Fruit fly (Drosophila melanogaster) whole organism, pupa: ENCODE measurements around the gene JhI-21.
A peak's percentile ranks its signal among the peaks of the same experiment; 100 is the strongest.

Source experiments
- CG10348 ChIP-seq: fragments of 200-800 bp; sonication (Bioruptor generic); IDR thresholded peaks from 2 replicates; pipeline ENCODE4 v1.3.6; 2022; ENCODE audit warnings: missing biosample characterization, missing genetic modification characterization
- CG12605 ChIP-seq: fragments of 200-800 bp; sonication (Bioruptor generic); IDR thresholded peaks from 2 replicates; pipeline ENCODE4 v1.3.6; 2022; ENCODE audit warnings: missing biosample characterization, missing genetic modification characterization
- CG13204 ChIP-seq: fragments of 200-800 bp; sonication (Bioruptor generic); optimal IDR thresholded peaks from 2 replicates; lab custom pipeline; 2018; ENCODE audit warnings: missing biosample characterization, mild to moderate bottlenecking, missing genetic modification characterization, moderate library complexity
- CG14655 ChIP-seq: fragments of 200-800 bp; sonication (Bioruptor generic); optimal IDR thresholded peaks from 3 replicates; lab custom pipeline; 2017; ENCODE audit warnings: mild to moderate bottlenecking, missing biosample characterization, missing genetic modification reagents, missing genetic modification characterization
- CG15710 ChIP-seq: fragments of 200-800 bp; sonication (Bioruptor generic); optimal IDR thresholded peaks from 2 replicates; lab custom pipeline; 2018; ENCODE audit warnings: missing biosample characterization, mild to moderate bottlenecking, missing genetic modification characterization, moderate library complexity
- CG17806 ChIP-seq: fragments of 200-800 bp; sonication (Bioruptor generic); optimal IDR thresholded peaks from 2 replicates; lab custom pipeline; 2018; ENCODE audit warnings: missing biosample characterization, mild to moderate bottlenecking, missing genetic modification characterization, moderate library complexity
- CG32121 ChIP-seq: fragments of 200-800 bp; sonication (Bioruptor generic); IDR thresholded peaks from 2 replicates; pipeline ENCODE4 v1.3.6; 2022; ENCODE audit warnings: missing biosample characterization, missing genetic modification characterization
- CG34367 ChIP-seq: fragments of 200-800 bp; sonication (Bioruptor generic); optimal IDR thresholded peaks from 2 replicates; lab custom pipeline; 2018; ENCODE audit warnings: missing biosample characterization, mild to moderate bottlenecking, missing genetic modification characterization
- CG4496 ChIP-seq: fragments of 200-800 bp; sonication (Bioruptor generic); IDR thresholded peaks from 3 replicates; pipeline ENCODE4 v1.3.6; 2022; ENCODE audit warnings: missing biosample characterization, missing genetic modification characterization
- CG8159 ChIP-seq: fragments of 200-800 bp; sonication (Bioruptor generic); optimal IDR thresholded peaks from 3 replicates; lab custom pipeline; 2018; ENCODE audit warnings: missing biosample characterization, mild to moderate bottlenecking, missing genetic modification characterization, moderate library complexity
- CG8301 ChIP-seq: fragments of 200-800 bp; sonication (Bioruptor generic); optimal IDR thresholded peaks from 2 replicates; lab custom pipeline; 2018; ENCODE audit warnings: missing biosample characterization, mild to moderate bottlenecking, missing genetic modification characterization
- CG9948 ChIP-seq: fragments of 200-800 bp; sonication (Bioruptor generic); optimal IDR thresholded peaks from 2 replicates; lab custom pipeline; 2018; ENCODE audit warnings: missing biosample characterization, mild to moderate bottlenecking, missing genetic modification characterization, moderate library complexity
- D1 ChIP-seq: fragments of 200-800 bp; sonication (Bioruptor generic); optimal IDR thresholded peaks from 2 replicates; lab custom pipeline; 2018; ENCODE audit warnings: missing biosample characterization, mild to moderate bottlenecking, missing genetic modification characterization, moderate library complexity
- EcR ChIP-seq: fragments of 200-800 bp; sonication (Bioruptor generic); optimal IDR thresholded peaks from 3 replicates; lab custom pipeline; 2019; ENCODE audit warnings: missing biosample characterization, missing genetic modification characterization, mild to moderate bottlenecking, moderate library complexity, missing genetic modification reagents
- Ets98B ChIP-seq: fragments of 200-800 bp; sonication (Bioruptor generic); IDR thresholded peaks from 2 replicates; pipeline ENCODE4 v1.3.6; 2022; ENCODE audit warnings: missing biosample characterization, missing genetic modification characterization
- Pif1A ChIP-seq: fragments of 200-800 bp; sonication (Bioruptor generic); optimal IDR thresholded peaks from 3 replicates; lab custom pipeline; 2016; ENCODE audit warnings: missing biosample characterization, missing genetic modification characterization
- Pif1B ChIP-seq: fragments of 200-800 bp; sonication (Bioruptor generic); optimal IDR thresholded peaks from 3 replicates; lab custom pipeline; 2016; ENCODE audit warnings: missing biosample characterization, missing genetic modification characterization
- Snoo ChIP-seq: fragments of 200-800 bp; sonication (Bioruptor generic); optimal IDR thresholded peaks from 3 replicates; lab custom pipeline; 2017; ENCODE audit warnings: missing biosample characterization, mild to moderate bottlenecking, missing genetic modification characterization, inconsistent platforms
- fd96Ca ChIP-seq: fragments of 200-800 bp; sonication (Bioruptor generic); IDR thresholded peaks from 3 replicates; pipeline ENCODE4 v1.3.6; 2022; ENCODE audit warnings: missing biosample characterization, missing genetic modification characterization
- gl ChIP-seq: fragments of 200-800 bp; sonication (Bioruptor generic); optimal IDR thresholded peaks from 2 replicates; lab custom pipeline; 2018; ENCODE audit warnings: missing biosample characterization, mild to moderate bottlenecking, missing genetic modification characterization
- rn ChIP-seq: fragments of 200-800 bp; sonication (Bioruptor generic); IDR thresholded peaks from 2 replicates; pipeline ENCODE4 v1.3.6; 2022; ENCODE audit warnings: missing biosample characterization, missing genetic modification characterization

Gene JhI-21

dm6 chr2L:12004211-12004979, 51.4 kb downstream of the JhI-21 start:
- TF ChIP-seq CG9948 = peak; percentile 1
- TF ChIP-seq CG34367 (tag; lab: Kevin White, UChicago) = peak; percentile 31
- no peak for TF ChIP-seq CG12605 (GFP tag; lab: Robert Waterston, UW)
- TF ChIP-seq CG13204 (GFP tag; lab: Kevin White, UChicago) = peak; percentile 68
- TF ChIP-seq Pif1B (GFP tag; lab: Kevin White, UChicago) = peak; percentile 10
- TF ChIP-seq rn (GFP tag; lab: Robert Waterston, UW) = no peak
- TF ChIP-seq CG8159 = no peak
- peak; percentile 0 for TF ChIP-seq Pif1A (GFP tag; lab: Kevin White, UChicago)
- no peak for TF ChIP-seq D1 (tag; lab: Kevin White, UChicago)
- peak; percentile 78 for TF ChIP-seq EcR (GFP tag; lab: Kevin White, UChicago)
- no peak for TF ChIP-seq CG32121 (GFP tag; lab: Robert Waterston, UW)
- TF ChIP-seq CG15710 (tag; lab: Kevin White, UChicago) = peak; percentile 18

dm6 chr2L:12003792-12004210, 52.0 kb downstream of the JhI-21 start:
- no peak for TF ChIP-seq D1 (tag; lab: Kevin White, UChicago)
- no peak for TF ChIP-seq CG9948

- peak; percentile 30 for TF ChIP-seq gl (tag; lab: Kevin White, UChicago)
- peak; percentile 77 for TF ChIP-seq EcR (GFP tag; lab: Kevin White, UChicago)
- peak; percentile 32 for TF ChIP-seq CG15710 (tag; lab: Kevin White, UChicago)
- peak; percentile 38 for TF ChIP-seq CG8159
- TF ChIP-seq CG14655 (GFP tag; lab: Kevin White, UChicago) = peak; percentile 56
- peak; percentile 32 for TF ChIP-seq Snoo (tag; lab: Kevin White, UChicago)
- TF ChIP-seq CG12605 (GFP tag; lab: Robert Waterston, UW) = no peak
- peak; percentile 99 for TF ChIP-seq CG13204 (GFP tag; lab: Kevin White, UChicago)
- no peak for TF ChIP-seq CG9948
- TF ChIP-seq Pif1A (GFP tag; lab: Kevin White, UChicago) = peak; percentile 34
- no peak for TF ChIP-seq CG4496
- no peak for TF ChIP-seq Pif1B (GFP tag; lab: Kevin White, UChicago)
- TF ChIP-seq CG17806 (tag; lab: Kevin White, UChicago) = peak; percentile 27
These were observed 52.7 kb downstream of the JhI-21 start for dm6 chr2L:12002922-12003791.

DNA sequence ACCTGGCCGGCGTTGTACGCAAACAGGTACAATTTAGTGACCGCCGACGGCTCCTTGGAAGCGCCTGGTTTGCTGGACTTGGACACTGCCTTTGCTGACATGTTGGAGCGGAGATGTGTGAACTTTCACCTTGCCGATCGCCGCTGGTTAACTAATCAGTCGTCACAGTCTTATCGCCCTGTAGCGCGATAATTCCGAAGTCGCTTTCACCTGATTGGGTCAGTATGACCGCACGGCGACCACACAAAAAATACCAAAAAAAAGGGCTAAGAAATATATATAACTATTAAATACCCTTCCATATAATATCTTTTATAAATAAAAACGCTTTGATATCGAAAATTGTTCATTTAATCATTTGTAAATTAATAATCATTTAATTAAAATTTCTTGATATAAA, 53.8 kb downstream of the JhI-21 start, which contains the start of gene Hacd1:
Gene Hacd1, minus strand, starts transcription at position 216 of the 400 bp plus-strand sequence.
- TF ChIP-seq D1 (tag; lab: Kevin White, UChicago) (no peak), CG14655 (GFP tag; lab: Kevin White, UChicago) (no peak), CG8301 (tag; lab: Kevin White, UChicago) (no peak), fd96Ca (GFP tag; lab: Robert Waterston, UW) (no peak), rn (GFP tag; lab: Robert Waterston, UW) (no peak), CG15710 (tag; lab: Kevin White, UChicago) (no peak), Pif1B (GFP tag; lab: Kevin White, UChicago) (no peak), Snoo (tag; lab: Kevin White, UChicago) (no peak), CG13204 (GFP tag; lab: Kevin White, UChicago) (no peak), CG34367 (tag; lab: Kevin White, UChicago) (no peak), CG4496 (no peak), EcR (GFP tag; lab: Kevin White, UChicago) (no peak), CG10348 (GFP tag; lab: Robert Waterston, UW) (no peak), Ets98B (no peak), CG32121 (GFP tag; lab: Robert Waterston, UW) (no peak), CG17806 (tag; lab: Kevin White, UChicago) (no peak), Pif1A (GFP tag; lab: Kevin White, UChicago) (no peak), gl (tag; lab: Kevin White, UChicago) (no peak), CG12605 (GFP tag; lab: Robert Waterston, UW) (no peak)
- TF ChIP-seq, all 21 proteins: peak for 0
